Fruit fly (Drosophila melanogaster) whole organism, larva: ENCODE data around the gene Jig.

Experiments used
- noc ChIP-seq: fragments of 200-800 bp; sonication (Bioruptor generic); optimal IDR thresholded peaks from 3 replicates; lab custom pipeline; 2019; ENCODE audit warnings: missing biosample characterization, mild to moderate bottlenecking, missing genetic modification characterization, moderate library complexity

Jig gene

DNA sequence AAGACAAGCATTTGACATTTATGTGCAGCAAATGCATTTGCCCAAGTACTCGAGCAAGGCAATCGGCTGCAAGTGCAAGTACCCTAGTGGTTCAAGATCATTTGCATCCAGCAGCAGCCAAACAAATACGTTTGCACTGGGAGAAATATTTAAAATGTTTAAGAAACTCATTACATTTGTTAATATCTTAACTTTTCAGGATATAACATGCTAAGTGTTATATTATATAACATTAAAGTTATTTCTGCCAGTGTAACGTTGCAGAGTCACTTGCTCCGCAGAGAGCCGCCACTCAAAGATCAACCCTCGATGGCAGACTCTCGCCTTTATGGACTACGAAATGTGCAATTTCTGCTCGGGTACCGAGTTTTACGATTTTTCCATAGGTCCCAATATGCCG is 28.7 kb downstream of the Jig start:
- no peak for TF ChIP-seq noc (tag; lab: Kevin White, UChicago)

DNA sequence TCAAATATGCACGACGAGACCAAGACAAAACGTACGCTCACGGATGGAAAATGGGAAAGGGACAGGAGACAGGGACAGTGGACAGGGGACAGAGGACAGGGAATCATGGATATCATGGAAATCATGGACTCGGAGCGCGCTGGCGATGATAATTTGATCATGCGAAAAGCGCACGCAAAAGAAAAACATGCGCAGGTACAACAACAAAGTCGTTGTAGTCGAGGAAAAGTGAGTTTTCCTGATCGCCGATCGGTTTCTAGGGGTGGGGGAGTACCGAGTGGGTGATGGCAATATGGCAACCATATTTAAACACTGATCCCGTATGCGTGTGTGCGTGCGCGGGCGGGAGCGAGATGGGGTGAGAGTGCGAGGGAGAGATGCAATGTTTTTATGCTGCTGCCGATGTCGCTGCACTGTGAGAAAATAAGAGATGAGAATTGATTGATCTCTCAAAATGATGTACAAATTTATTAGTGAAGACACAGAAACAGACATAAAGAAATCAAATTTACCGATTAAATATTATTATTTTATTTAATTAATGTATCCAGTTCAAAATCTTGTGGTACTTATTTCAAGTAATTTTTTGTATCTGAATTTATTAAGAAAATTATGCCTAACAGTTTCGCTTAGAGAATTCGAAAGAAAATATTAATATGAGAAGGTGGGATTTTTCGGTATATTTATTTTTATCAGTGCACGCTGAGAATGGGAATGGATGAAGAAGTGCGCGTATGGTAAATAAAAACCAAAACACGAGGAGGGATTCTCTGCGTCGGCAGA is 30.2 kb downstream of the Jig start:
- no peak for TF ChIP-seq noc (tag; lab: Kevin White, UChicago)

DNA sequence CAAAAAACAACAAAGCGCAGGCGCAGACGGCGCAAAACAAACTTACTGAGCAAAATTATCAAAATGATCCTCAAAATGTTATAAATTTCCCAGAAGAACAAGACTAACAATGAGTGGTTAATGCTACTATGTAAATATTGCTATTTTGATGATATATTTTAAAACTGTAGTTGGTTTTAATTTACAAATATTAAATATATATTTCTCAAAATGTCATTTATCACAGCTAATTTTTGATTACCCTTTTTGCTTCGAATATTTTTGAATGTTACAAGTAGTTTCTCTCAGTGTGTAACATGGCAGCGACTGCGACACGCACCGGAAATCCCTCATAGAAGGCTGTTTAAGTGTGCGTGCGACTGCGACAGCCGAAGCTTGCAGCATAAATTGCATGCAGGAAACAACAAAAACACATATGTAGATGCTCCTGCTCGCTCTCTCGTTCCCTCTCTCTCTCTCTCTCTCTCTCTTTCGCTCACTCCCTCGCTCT is 37.2 kb downstream of the Jig start:
- no peak for TF ChIP-seq noc (tag; lab: Kevin White, UChicago)

DNA sequence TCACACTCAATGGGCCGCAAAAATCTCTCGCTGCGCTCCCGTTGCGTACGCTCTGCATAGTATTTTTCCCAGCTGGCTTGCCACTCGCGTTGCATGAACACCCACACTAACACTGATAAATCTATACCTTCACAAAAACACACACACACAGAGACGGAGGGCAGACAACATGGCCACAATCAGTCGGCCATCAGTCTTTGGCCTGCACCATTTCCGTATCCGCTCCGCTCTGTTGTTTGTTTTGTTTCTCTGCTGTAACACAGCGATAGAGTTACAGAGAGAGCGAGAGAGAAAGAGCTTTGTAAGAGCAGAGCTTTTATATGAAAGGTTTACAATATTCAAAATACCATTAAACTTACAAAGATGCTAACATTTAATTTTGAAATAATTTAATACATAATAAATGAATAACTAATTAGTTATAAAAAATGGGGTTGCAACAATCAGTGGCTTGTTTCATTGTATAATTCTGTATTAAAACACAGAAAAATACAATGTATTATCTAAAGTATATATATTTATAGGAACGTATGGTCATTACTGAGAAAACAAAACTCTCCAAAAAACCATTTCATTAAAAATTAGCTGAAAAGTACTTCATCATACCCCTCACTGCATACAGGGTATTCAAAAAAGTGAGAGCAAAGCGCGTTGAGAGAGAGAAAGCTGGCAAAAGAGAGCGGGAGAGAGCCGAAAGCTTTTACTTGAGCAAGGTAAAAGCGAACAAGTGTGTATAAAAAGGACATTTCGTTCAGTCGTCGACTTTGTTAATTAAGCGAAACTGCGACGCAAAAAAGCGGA is 48.4 kb downstream of the Jig start, which contains the start of gene CG14853:
CG14853 (plus strand) TSS at position 751 of the 801 bp plus-strand sequence.
- no peak for TF ChIP-seq noc (tag; lab: Kevin White, UChicago)
